Fruit fly (Drosophila melanogaster): ENCODE results near the gene Top1.

The Top1 gene

dm6 chrX:15304211-15304610, 15.1 kb upstream of the Top1 start (continued):
- TF ChIP-seq CG11398 (GFP tag; optimal IDR thresholded peaks at IDR 0.05), result no peak
- no peak for TF ChIP-seq gfzf (GFP tag; optimal IDR thresholded peaks at IDR 0.05)
- peak; percentile 17 for TF ChIP-seq CG30403 (GFP tag; optimal IDR thresholded peaks at IDR 0.05)
- peak; percentile 38 for TF ChIP-seq cg (GFP tag; optimal IDR thresholded peaks at IDR 0.05)
- TF ChIP-seq NfI (GFP tag; optimal IDR thresholded peaks at IDR 0.05), result no peak
- TF ChIP-seq CG2678 (tag; optimal IDR thresholded peaks at IDR 0.05), result peak; percentile 54
- peak; percentile 68 for TF ChIP-seq row (GFP tag; IDR thresholded peaks at IDR 0.05)
- TF ChIP-seq CG7928 (GFP tag; optimal IDR thresholded peaks at IDR 0.05), result no peak
- peak; percentile 32 for TF ChIP-seq Ets65A (GFP tag)
- TF ChIP-seq Dp (GFP tag; optimal IDR thresholded peaks at IDR 0.05), result no peak
- peak; percentile 20 for TF ChIP-seq CG13775 (GFP tag; optimal IDR thresholded peaks at IDR 0.05)
- peak; percentile 26 for TF ChIP-seq CG7556 (GFP tag; optimal IDR thresholded peaks at IDR 0.05)
- TF ChIP-seq Ssrp (tag; optimal IDR thresholded peaks at IDR 0.05), result no peak
- TF ChIP-seq Hmr (GFP tag; optimal IDR thresholded peaks at IDR 0.05), result peak; percentile 57
- no peak for TF ChIP-seq Dad (GFP tag; optimal IDR thresholded peaks at IDR 0.05)
- TF ChIP-seq ac (GFP tag; optimal IDR thresholded peaks at IDR 0.05), result no peak
- TF ChIP-seq tgo (GFP tag; IDR thresholded peaks at IDR 0.05), result peak; percentile 27; the same call in 1 of the 3 replicates
- TF ChIP-seq chinmo (GFP tag; IDR thresholded peaks at IDR 0.05; ENCODE audit: partially characterized antibody), result no peak
- peak; percentile 79 for TF ChIP-seq CG18599 (GFP tag; optimal IDR thresholded peaks at IDR 0.05)
- peak; percentile 57 for TF ChIP-seq Rfx (GFP tag; IDR thresholded peaks at IDR 0.05)
- 0 out of 3 replicates have a peak, but pooled peaks have one; percentile 23 for TF ChIP-seq Aef1 (GFP tag; IDR thresholded peaks at IDR 0.05)
- peak; percentile 69 for TF ChIP-seq CG32532 (GFP tag; IDR thresholded peaks at IDR 0.05)
- no peak for TF ChIP-seq zen2 (GFP tag; IDR thresholded peaks at IDR 0.05; ENCODE audit: partially characterized antibody)
- no peak for TF ChIP-seq CG15479 (GFP tag; optimal IDR thresholded peaks at IDR 0.05)
- no peak for TF ChIP-seq Myb (GFP tag; optimal IDR thresholded peaks at IDR 0.05)
- 0 out of 3 replicates have a peak, but pooled peaks have one; percentile 13 for TF ChIP-seq CG14050 (GFP tag; IDR thresholded peaks at IDR 0.05)
- TF ChIP-seq Pdp1 (GFP tag; optimal IDR thresholded peaks at IDR 0.05), result no peak
- TF ChIP-seq CG10366 (GFP tag; IDR thresholded peaks at IDR 0.05), result peak; percentile 22; the same call in 1 of the 2 replicates
- TF ChIP-seq CG4282 (GFP tag; optimal IDR thresholded peaks at IDR 0.05), result no peak
- peak; percentile 49 for TF ChIP-seq sens (GFP tag)
- TF ChIP-seq sisA (GFP tag; IDR thresholded peaks at IDR 0.05), result 0 out of 2 replicates have a peak, but pooled peaks have one; percentile 23
- TF ChIP-seq CG12071 (GFP tag; optimal IDR thresholded peaks at IDR 0.05), result no peak
- TF ChIP-seq btn (GFP tag; optimal IDR thresholded peaks at IDR 0.05), result no peak
- TF ChIP-seq rib (GFP tag; IDR thresholded peaks at IDR 0.05), result no peak
- TF ChIP-seq dysf (GFP tag; IDR thresholded peaks at IDR 0.05), result peak; percentile 57
- no peak for TF ChIP-seq sc (optimal IDR thresholded peaks at IDR 0.05)
- no peak for TF ChIP-seq sc (GFP tag; optimal IDR thresholded peaks at IDR 0.05)
- TF ChIP-seq Med (GFP tag), result peak; percentile 85
- TF ChIP-seq Gug (GFP tag; IDR thresholded peaks at IDR 0.05), result no peak
- no peak for TF ChIP-seq ERR (GFP tag; optimal IDR thresholded peaks at IDR 0.05)
- peak; percentile 58 for TF ChIP-seq lab (GFP tag; optimal IDR thresholded peaks at IDR 0.05)
- peak; percentile 12 for TF ChIP-seq CG7786 (GFP tag; optimal IDR thresholded peaks at IDR 0.05)
- no peak for TF ChIP-seq Atf-2 (GFP tag; optimal IDR thresholded peaks at IDR 0.05)
- peak; percentile 10 for TF ChIP-seq unpg (GFP tag; optimal IDR thresholded peaks at IDR 0.05)
- no peak for TF ChIP-seq CG12104 (GFP tag; optimal IDR thresholded peaks at IDR 0.05)
- TF ChIP-seq Dek (tag; optimal IDR thresholded peaks at IDR 0.05), result no peak
- TF ChIP-seq jing (GFP tag; optimal IDR thresholded peaks at IDR 0.05), result no peak
- TF ChIP-seq NC2α (GFP tag; optimal IDR thresholded peaks at IDR 0.05), result no peak
- peak; percentile 20 for TF ChIP-seq CG15514 (GFP tag; optimal IDR thresholded peaks at IDR 0.05)
- TF ChIP-seq Rx (GFP tag; IDR thresholded peaks at IDR 0.05), result no peak
- no peak for TF ChIP-seq mld (GFP tag; IDR thresholded peaks at IDR 0.05; ENCODE audit: partially characterized antibody)
- TF ChIP-seq hth (optimal IDR thresholded peaks at IDR 0.05), result no peak
